Fruit fly (Drosophila melanogaster) whole organism, embryonic: ENCODE data around the gene grass.

Experiments
- Blimp-1 ChIP-seq: fragments of 200-800 bp; sonication (Bioruptor generic); optimal IDR thresholded peaks from 3 replicates; lab custom pipeline; 2018; ENCODE audit warnings: missing biosample characterization, missing genetic modification characterization, mild to moderate bottlenecking, moderate library complexity, missing genetic modification reagents
- CG11695 ChIP-seq: fragments of 200-800 bp; sonication (Bioruptor generic); IDR thresholded peaks from 3 replicates; pipeline ENCODE4 v1.3.6; 2022; ENCODE audit warnings: missing biosample characterization, missing genetic modification characterization
- CG11696 ChIP-seq: fragments of 200-800 bp; sonication (Bioruptor generic); IDR thresholded peaks from 2 replicates; pipeline ENCODE4 v1.3.6; 2022; ENCODE audit warnings: missing biosample characterization, missing genetic modification characterization
- CG12391 ChIP-seq: fragments of 200-800 bp; sonication (Bioruptor generic); optimal IDR thresholded peaks from 3 replicates; lab custom pipeline; 2018; ENCODE audit warnings: missing biosample characterization, mild to moderate bottlenecking, missing genetic modification characterization, moderate library complexity
- CG13424 ChIP-seq: fragments of 200-800 bp; sonication (Bioruptor generic); optimal IDR thresholded peaks from 2 replicates; lab custom pipeline; 2019; ENCODE audit warnings: missing biosample characterization, mild to moderate bottlenecking, missing genetic modification characterization, moderate library complexity
- CG14710 ChIP-seq: fragments of 200-800 bp; sonication (Bioruptor generic); optimal IDR thresholded peaks from 3 replicates; lab custom pipeline; 2019; ENCODE audit warnings: missing biosample characterization, mild to moderate bottlenecking, missing genetic modification characterization, moderate library complexity
- CG15696 ChIP-seq: fragments of 200-800 bp; sonication (Bioruptor generic); optimal IDR thresholded peaks from 2 replicates; lab custom pipeline; 2019; ENCODE audit warnings: missing biosample characterization, mild to moderate bottlenecking, missing genetic modification characterization, moderate library complexity
- CG17361 ChIP-seq: fragments of 200-800 bp; sonication (Bioruptor generic); IDR thresholded peaks from 3 replicates; pipeline ENCODE4 v1.3.6; 2022; ENCODE audit warnings: missing biosample characterization, missing genetic modification characterization
- CG18262 ChIP-seq: fragments of 200-800 bp; optimal IDR thresholded peaks from 3 replicates; lab custom pipeline; 2019; ENCODE audit warnings: missing biosample characterization, mild to moderate bottlenecking, missing genetic modification characterization, moderate library complexity
- CG31441 ChIP-seq: fragments of 200-800 bp; sonication (Bioruptor generic); IDR thresholded peaks from 2 replicates; pipeline ENCODE4 v1.3.6; 2022; ENCODE audit warnings: missing biosample characterization, missing genetic modification characterization
- CG32772 ChIP-seq: fragments of 200-800 bp; sonication (Bioruptor generic); IDR thresholded peaks from 2 replicates; pipeline ENCODE4 v1.3.6; 2022; ENCODE audit warnings: missing biosample characterization, missing genetic modification characterization
- CG4404 ChIP-seq: fragments of 200-800 bp; sonication (Bioruptor generic); IDR thresholded peaks from 2 replicates; pipeline ENCODE4 v1.3.6; 2022; ENCODE audit warnings: missing biosample characterization, missing genetic modification characterization
- CG4820 ChIP-seq: fragments of 200-800 bp; sonication (Bioruptor generic); optimal IDR thresholded peaks from 3 replicates; lab custom pipeline; 2016; ENCODE audit warnings: missing biosample characterization, missing genetic modification characterization
- CG5180 ChIP-seq: fragments of 200-800 bp; sonication (Bioruptor generic); optimal IDR thresholded peaks from 3 replicates; lab custom pipeline; 2017; ENCODE audit warnings: missing biosample characterization, missing genetic modification characterization, mild to moderate bottlenecking, moderate library complexity, missing genetic modification reagents
- CG6254 ChIP-seq: fragments of 200-800 bp; sonication (Bioruptor generic); optimal IDR thresholded peaks from 3 replicates; lab custom pipeline; 2017; ENCODE audit warnings: mild to moderate bottlenecking, missing biosample characterization, missing genetic modification reagents, missing genetic modification characterization
- CG6689 ChIP-seq: fragments of 200-800 bp; sonication (Bioruptor generic); IDR thresholded peaks from 2 replicates; pipeline ENCODE4 v1.3.6; 2022; ENCODE audit warnings: missing biosample characterization, missing genetic modification characterization
- CG7839 ChIP-seq: fragments of 200-800 bp; sonication (Bioruptor generic); optimal IDR thresholded peaks from 3 replicates; lab custom pipeline; 2018; ENCODE audit warnings: missing biosample characterization, mild to moderate bottlenecking, missing genetic modification characterization, moderate library complexity
- CG9727 ChIP-seq: fragments of 200-800 bp; sonication (Bioruptor generic); optimal IDR thresholded peaks from 3 replicates; lab custom pipeline; 2017; ENCODE audit warnings: missing biosample characterization, mild to moderate bottlenecking, missing genetic modification characterization
- Dfd ChIP-seq, 2 experiments: fragments of >200 bp; optimal IDR thresholded peaks; 2 replicates each; lab custom pipeline; 2017; ENCODE audit warnings: missing biosample characterization in 2 of 2, missing genetic modification characterization in 2 of 2
- HmgZ ChIP-seq: fragments of 200-800 bp; sonication (Bioruptor generic); optimal IDR thresholded peaks from 2 replicates; lab custom pipeline; 2018; ENCODE audit warnings: missing biosample characterization, mild to moderate bottlenecking, missing genetic modification characterization
- Jarid2 ChIP-seq: fragments of 200-800 bp; sonication (Bioruptor generic); optimal IDR thresholded peaks from 3 replicates; lab custom pipeline; 2017; ENCODE audit warnings: mild to moderate bottlenecking, missing biosample characterization, missing genetic modification reagents, missing genetic modification characterization
- Meics ChIP-seq: fragments of 200-800 bp; sonication (Bioruptor generic); optimal IDR thresholded peaks from 2 replicates; lab custom pipeline; 2017; ENCODE audit warnings: missing biosample characterization, mild to moderate bottlenecking, missing genetic modification characterization
- Nf-YA ChIP-seq: fragments of 200-800 bp; sonication (Bioruptor generic); IDR thresholded peaks from 2 replicates; pipeline ENCODE4 v1.3.6; 2022; ENCODE audit warnings: missing biosample characterization, missing genetic modification characterization
- Oli ChIP-seq: fragments of 200-800 bp; sonication (Bioruptor generic); optimal IDR thresholded peaks from 2 replicates; lab custom pipeline; 2018; ENCODE audit warnings: missing biosample characterization, mild to moderate bottlenecking, missing genetic modification characterization, moderate library complexity
- Sox100B ChIP-seq: fragments of 200-800 bp; sonication (Bioruptor generic); optimal IDR thresholded peaks from 3 replicates; lab custom pipeline; 2018; ENCODE audit warnings: missing biosample characterization, mild to moderate bottlenecking, missing genetic modification characterization
- Spps ChIP-seq: fragments of 200-800 bp; sonication (Bioruptor generic); optimal IDR thresholded peaks from 2 replicates; lab custom pipeline; 2018; ENCODE audit warnings: missing biosample characterization, mild to moderate bottlenecking, missing genetic modification characterization
- al ChIP-seq: fragments of 200-800 bp; sonication (Bioruptor generic); IDR thresholded peaks from 2 replicates; pipeline ENCODE4 v1.3.6; 2022; ENCODE audit warnings: missing biosample characterization, missing genetic modification characterization
- bcd ChIP-seq: fragments of 200-800 bp; sonication (Bioruptor generic); optimal IDR thresholded peaks from 2 replicates; lab custom pipeline; 2017; ENCODE audit warnings: missing biosample characterization, mild to moderate bottlenecking, missing genetic modification characterization
- cato ChIP-seq: fragments of 200-800 bp; sonication (Bioruptor generic); optimal IDR thresholded peaks from 2 replicates; lab custom pipeline; 2016; ENCODE audit warnings: missing biosample characterization, missing genetic modification characterization, borderline replicate concordance
- ci ChIP-seq: fragments of 200-800 bp; sonication (Bioruptor generic); IDR thresholded peaks from 3 replicates; pipeline ENCODE4 v1.3.6; 2022; ENCODE audit warnings: missing biosample characterization, missing genetic modification characterization
- croc ChIP-seq: fragments of 200-800 bp; sonication (Bioruptor generic); conservative IDR thresholded peaks from 3 replicates; pipeline ENCODE4 v1.3.6; 2022; ENCODE audit warnings: missing biosample characterization, missing genetic modification characterization
- dmrt11E ChIP-seq: fragments of 200-800 bp; sonication (Bioruptor generic); optimal IDR thresholded peaks from 3 replicates; lab custom pipeline; 2018; ENCODE audit warnings: missing biosample characterization, mild to moderate bottlenecking, missing genetic modification characterization, moderate library complexity
- ems ChIP-seq: fragments of 200-800 bp; sonication (Bioruptor generic); optimal IDR thresholded peaks from 3 replicates; lab custom pipeline; 2016; ENCODE audit warnings: missing biosample characterization, missing genetic modification characterization
- fd96Cb ChIP-seq: fragments of 200-800 bp; sonication (Bioruptor generic); optimal IDR thresholded peaks from 2 replicates; lab custom pipeline; 2018; ENCODE audit warnings: missing biosample characterization, mild to moderate bottlenecking, missing genetic modification characterization, moderate library complexity
- grau ChIP-seq: fragments of 200-800 bp; optimal IDR thresholded peaks from 3 replicates; lab custom pipeline; 2019; ENCODE audit warnings: missing biosample characterization, mild to moderate bottlenecking, missing genetic modification characterization, moderate library complexity
- hkb ChIP-seq, 2 experiments: fragments of 200-800 bp in 1 of 2; fragments of >200 bp in 1 of 2; sonication (Bioruptor generic) in 1 of 2; IDR thresholded peaks in 1 of 2; optimal IDR thresholded peaks in 1 of 2; 2 replicates each; pipeline versions ENCODE4 v1.3.6 to Lab custom; 2017 to 2022; ENCODE audit warnings: missing biosample characterization in 1 of 2, missing genetic modification characterization in 1 of 2
- lab ChIP-seq: fragments of 200-800 bp; sonication (Bioruptor generic); optimal IDR thresholded peaks from 3 replicates; lab custom pipeline; 2017; ENCODE audit warnings: missing biosample characterization, missing genetic modification characterization, mild to moderate bottlenecking, moderate library complexity, missing genetic modification reagents
- lola ChIP-seq, 3 experiments: fragments of >200 bp in 2 of 3; fragments of 200-800 bp in 1 of 3; sonication (Bioruptor generic) in 1 of 3; optimal IDR thresholded peaks; 2 replicates each; lab custom pipeline; 2017 to 2019; ENCODE audit warnings: missing biosample characterization in 3 of 3, missing genetic modification characterization in 3 of 3, mild to moderate bottlenecking in 1 of 3, moderate library complexity in 1 of 3
- nerfin-1 ChIP-seq: fragments of 200-800 bp; sonication (Bioruptor generic); optimal IDR thresholded peaks from 3 replicates; lab custom pipeline; 2019; ENCODE audit warnings: missing biosample characterization, mild to moderate bottlenecking, missing genetic modification characterization, moderate library complexity
- phol ChIP-seq: fragments of 200-800 bp; sonication (Bioruptor generic); optimal IDR thresholded peaks from 3 replicates; lab custom pipeline; 2018; ENCODE audit warnings: missing biosample characterization, mild to moderate bottlenecking, missing genetic modification characterization, moderate library complexity
- sqz ChIP-seq: fragments of 200-800 bp; sonication (Bioruptor generic); optimal IDR thresholded peaks from 3 replicates; lab custom pipeline; 2018; ENCODE audit warnings: missing biosample characterization, mild to moderate bottlenecking, missing genetic modification characterization
- sug ChIP-seq: fragments of 200-800 bp; optimal IDR thresholded peaks from 2 replicates; lab custom pipeline; 2019; ENCODE audit warnings: missing biosample characterization, mild to moderate bottlenecking, missing genetic modification characterization, moderate library complexity
- unpg ChIP-seq: fragments of 200-800 bp; sonication (Bioruptor generic); optimal IDR thresholded peaks from 3 replicates; lab custom pipeline; 2018; ENCODE audit warnings: missing biosample characterization, mild to moderate bottlenecking, missing genetic modification characterization, moderate library complexity
- vvl ChIP-seq: fragments of 200-800 bp; sonication (Bioruptor generic); IDR thresholded peaks from 2 replicates; pipeline ENCODE4 v1.3.6; 2022; ENCODE audit warnings: missing biosample characterization, missing genetic modification characterization
- wor ChIP-seq: fragments of 200-800 bp; sonication (Bioruptor generic); IDR thresholded peaks from 2 replicates; pipeline ENCODE4 v1.3.6; 2022; ENCODE audit warnings: missing biosample characterization, missing genetic modification characterization
- zen2 ChIP-seq: fragments of 200-800 bp; sonication (Bioruptor generic); IDR thresholded peaks from 3 replicates; pipeline ENCODE4 v1.3.6; 2022; ENCODE audit warnings: missing biosample characterization, missing genetic modification characterization; ENCODE audit not compliant: partially characterized antibody
- zfh1 ChIP-seq: fragments of 200-800 bp; sonication (Bioruptor generic); IDR thresholded peaks from 3 replicates; pipeline ENCODE4 v1.3.6; 2022; ENCODE audit warnings: missing biosample characterization, missing genetic modification characterization

Gene grass

DNA sequence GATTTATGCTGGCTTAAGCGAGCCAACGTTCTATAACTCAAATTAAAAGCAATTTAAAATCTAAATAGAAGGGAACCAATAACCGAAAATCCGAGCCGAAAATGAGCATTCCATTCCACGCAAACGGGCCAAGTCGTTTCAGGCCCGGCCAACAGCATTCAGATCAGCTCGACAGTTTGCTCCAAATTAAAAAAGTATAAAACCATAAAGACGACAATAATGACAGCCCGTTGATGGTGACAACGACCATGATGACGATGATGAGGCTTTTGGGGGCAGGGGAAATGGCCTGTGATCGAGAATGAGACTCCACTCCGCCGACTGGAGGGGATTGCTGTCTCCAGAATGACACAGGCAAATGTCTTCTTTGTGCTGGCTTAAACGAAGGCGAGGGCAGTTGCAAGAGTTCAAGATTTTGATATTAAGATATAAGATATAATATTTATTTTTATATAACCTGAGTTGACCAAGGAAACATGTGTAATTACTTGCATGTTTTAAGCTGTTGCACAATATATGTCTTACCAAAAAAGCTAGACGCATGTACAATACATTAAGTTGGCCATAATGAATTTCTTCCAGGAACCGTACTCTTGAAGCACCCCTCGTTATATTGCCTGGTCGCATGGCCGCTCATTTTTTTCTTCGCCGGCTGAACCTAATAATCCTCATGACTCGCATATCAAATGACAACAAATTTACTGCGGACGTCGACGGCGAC, 47.1 kb downstream of the grass start (continued):
- TF ChIP-seq grau (tag; lab: Kevin White, UChicago) (peak; percentile 19), phol (tag; lab: Kevin White, UChicago) (peak; percentile 55), wor (peak; percentile 12; the same call in 1 of the 2 replicates), lab (GFP tag; lab: Kevin White, UChicago) (peak; percentile 9), zen2 (no peak), al (no peak), Sox100B (GFP tag; lab: Kevin White, UChicago) (peak; percentile 33), CG31441 (peak; percentile 60), CG6689 (GFP tag; lab: Robert Waterston, UW) (0 out of 2 replicates have a peak, but pooled peaks have one; percentile 33), HmgZ (tag; lab: Kevin White, UChicago) (no peak), fd96Cb (tag; lab: Kevin White, UChicago) (peak; percentile 11), Meics (no peak), CG7839 (tag; lab: Kevin White, UChicago) (peak; percentile 19), zfh1 (GFP tag; lab: Robert Waterston, UW) (peak; percentile 56; the same call in 1 of the 3 replicates), ci (GFP tag; lab: Robert Waterston, UW) (0 out of 3 replicates have a peak, but pooled peaks have one; percentile 13), croc (GFP tag; lab: Robert Waterston, UW) (0 out of 3 replicates have a peak, but pooled peaks have one; percentile 17), CG15696 (tag; lab: Kevin White, UChicago) (peak; percentile 53), dmrt11E (tag; lab: Kevin White, UChicago) (peak; percentile 61), Spps (tag; lab: Kevin White, UChicago) (peak; percentile 32), hkb (optimal IDR thresholded peaks at IDR 0.05; lab: Kevin White, UChicago) (peak; percentile 97), hkb (GFP tag; IDR thresholded peaks at IDR 0.05; lab: Robert Waterston, UW) (no peak), vvl (GFP tag; lab: Robert Waterston, UW) (0 out of 2 replicates have a peak, but pooled peaks have one; percentile 15), CG9727 (GFP tag; lab: Kevin White, UChicago) (peak; percentile 35), CG5180 (GFP tag; lab: Kevin White, UChicago) (no peak), lola (GFP tag; optimal IDR thresholded peaks at IDR 0.05; lab: Kevin White, UChicago) (peak in 1 of 3 experiments; percentile 41), CG13424 (peak; percentile 0), sqz (peak; percentile 78), CG17361 (GFP tag; lab: Robert Waterston, UW) (0 out of 3 replicates have a peak, but pooled peaks have one; percentile 19), nerfin-1 (tag; lab: Kevin White, UChicago) (peak; percentile 22), CG4820 (GFP tag; lab: Kevin White, UChicago) (peak; percentile 5), Dfd (GFP tag; optimal IDR thresholded peaks at IDR 0.05; lab: Kevin White, UChicago) (no peak), ems (no peak), CG11695 (0 out of 3 replicates have a peak, but pooled peaks have one; percentile 27), unpg (no peak), CG14710 (peak; percentile 50), Blimp-1 (GFP tag; lab: Kevin White, UChicago) (peak; percentile 43), CG32772 (0 out of 2 replicates have a peak, but pooled peaks have one; percentile 11), CG11696 (GFP tag; lab: Robert Waterston, UW) (no peak), cato (GFP tag; lab: Kevin White, UChicago) (no peak), sug (tag; lab: Kevin White, UChicago) (no peak), CG6254 (GFP tag; lab: Kevin White, UChicago) (peak; percentile 41), CG18262 (peak; percentile 66), bcd (peak; percentile 25), Jarid2 (GFP tag; lab: Kevin White, UChicago) (no peak), CG4404 (GFP tag; lab: Robert Waterston, UW) (no peak), Oli (tag; lab: Kevin White, UChicago) (peak; percentile 30), CG12391 (tag; lab: Kevin White, UChicago) (peak; percentile 14), Nf-YA (GFP tag; lab: Robert Waterston, UW) (no peak)
